Fruit fly (Drosophila melanogaster) whole organism, embryonic: ENCODE results near the gene CG31068.

ENCODE experiments used
- Antp ChIP-seq: fragments of 200-800 bp; sonication (Bioruptor generic); optimal IDR thresholded peaks from 3 replicates; lab custom pipeline; 2016; ENCODE audit warnings: missing biosample characterization, missing genetic modification characterization
- Atf6 ChIP-seq: fragments of 200-800 bp; sonication (Bioruptor generic); IDR thresholded peaks from 2 replicates; pipeline ENCODE4 v1.3.6; 2022; ENCODE audit warnings: missing biosample characterization, missing genetic modification characterization
- Awh ChIP-seq: fragments of 200-800 bp; sonication (Bioruptor generic); IDR thresholded peaks from 2 replicates; pipeline ENCODE4, ENCODE4 v1.3.6; 2022; ENCODE audit warnings: missing biosample characterization, missing genetic modification characterization
- BEAF-32 ChIP-seq: fragments of 200-800 bp; sonication (Bioruptor generic); optimal IDR thresholded peaks from 3 replicates; lab custom pipeline; 2017; ENCODE audit warnings: missing biosample characterization, missing genetic modification characterization, mild to moderate bottlenecking, moderate library complexity, missing genetic modification reagents
- CG10654 ChIP-seq: fragments of 200-800 bp; sonication (Bioruptor generic); optimal IDR thresholded peaks from 2 replicates; lab custom pipeline; 2016; ENCODE audit warnings: missing biosample characterization, missing genetic modification characterization
- CG12219 ChIP-seq: fragments of 200-800 bp; sonication (Bioruptor generic); optimal IDR thresholded peaks from 3 replicates; lab custom pipeline; 2018; ENCODE audit warnings: missing biosample characterization, mild to moderate bottlenecking, missing genetic modification characterization
- CG12299 ChIP-seq: fragments of 200-800 bp; sonication (Bioruptor generic); optimal IDR thresholded peaks from 2 replicates; lab custom pipeline; 2018; ENCODE audit warnings: missing biosample characterization, mild to moderate bottlenecking, missing genetic modification characterization
- CG1233 ChIP-seq: fragments of 200-800 bp; sonication (Bioruptor generic); optimal IDR thresholded peaks from 4 replicates; lab custom pipeline; 2018; ENCODE audit warnings: missing biosample characterization, mild to moderate bottlenecking, missing genetic modification characterization
- CG12769 ChIP-seq: fragments of 200-800 bp; sonication (Bioruptor generic); optimal IDR thresholded peaks from 2 replicates; lab custom pipeline; 2019; ENCODE audit warnings: missing biosample characterization, mild to moderate bottlenecking, missing genetic modification characterization, moderate library complexity
- CG14860 ChIP-seq: fragments of 200-800 bp; sonication (Bioruptor generic); IDR thresholded peaks from 3 replicates; pipeline ENCODE4 v1.3.6; 2022; ENCODE audit warnings: missing biosample characterization, missing genetic modification characterization; ENCODE audit not compliant: partially characterized antibody
- CG15011 ChIP-seq: fragments of 200-800 bp; sonication (Bioruptor generic); optimal IDR thresholded peaks from 3 replicates; lab custom pipeline; 2018; ENCODE audit warnings: missing biosample characterization, mild to moderate bottlenecking, missing genetic modification characterization
- CG16779 ChIP-seq: fragments of 200-800 bp; sonication (Bioruptor generic); IDR thresholded peaks from 2 replicates; pipeline ENCODE4 v1.3.6; 2022; ENCODE audit warnings: missing biosample characterization, missing genetic modification characterization
- CG17802 ChIP-seq: fragments of 200-800 bp; sonication (Bioruptor generic); optimal IDR thresholded peaks from 2 replicates; lab custom pipeline; 2018; ENCODE audit warnings: missing biosample characterization, mild to moderate bottlenecking, missing genetic modification characterization, moderate library complexity
- CG2202 ChIP-seq: fragments of 200-800 bp; sonication (Bioruptor generic); optimal IDR thresholded peaks from 2 replicates; lab custom pipeline; 2018; ENCODE audit warnings: missing biosample characterization, mild to moderate bottlenecking, missing genetic modification characterization
- CG2712 ChIP-seq: fragments of 200-800 bp; optimal IDR thresholded peaks from 3 replicates; lab custom pipeline; 2019; ENCODE audit warnings: missing biosample characterization, mild to moderate bottlenecking, missing genetic modification characterization, moderate library complexity
- CG2889 ChIP-seq: fragments of 200-800 bp; sonication (Bioruptor generic); IDR thresholded peaks from 3 replicates; pipeline ENCODE4 v1.3.6; 2022; ENCODE audit warnings: missing biosample characterization, missing genetic modification characterization
- CG31224 ChIP-seq: fragments of 200-800 bp; sonication (Bioruptor generic); IDR thresholded peaks from 2 replicates; pipeline ENCODE4 v1.3.6; 2022; ENCODE audit warnings: missing biosample characterization, missing genetic modification characterization
- CG3281 ChIP-seq: fragments of 200-800 bp; sonication (Bioruptor generic); optimal IDR thresholded peaks from 3 replicates; lab custom pipeline; 2017; ENCODE audit warnings: missing biosample characterization, mild to moderate bottlenecking, missing genetic modification characterization
- CG3407 ChIP-seq: fragments of 200-800 bp; sonication (Bioruptor generic); optimal IDR thresholded peaks from 2 replicates; lab custom pipeline; 2018; ENCODE audit warnings: missing biosample characterization, mild to moderate bottlenecking, missing genetic modification characterization
- CG34376 ChIP-seq: fragments of 200-800 bp; sonication (Bioruptor generic); optimal IDR thresholded peaks from 2 replicates; lab custom pipeline; 2018; ENCODE audit warnings: missing biosample characterization, mild to moderate bottlenecking, missing genetic modification characterization
- CG4282 ChIP-seq: fragments of 200-800 bp; sonication (Bioruptor generic); optimal IDR thresholded peaks from 2 replicates; lab custom pipeline; 2016; ENCODE audit warnings: missing biosample characterization, missing genetic modification characterization
- CG4730 ChIP-seq: fragments of 200-800 bp; sonication (Bioruptor generic); IDR thresholded peaks from 2 replicates; pipeline ENCODE4 v1.3.6; 2022; ENCODE audit warnings: missing biosample characterization, missing genetic modification characterization
- CG6813 ChIP-seq: fragments of 200-800 bp; sonication (Bioruptor generic); optimal IDR thresholded peaks from 2 replicates; lab custom pipeline; 2017; ENCODE audit warnings: missing biosample characterization, missing genetic modification characterization, mild to moderate bottlenecking, moderate library complexity, missing genetic modification reagents
- CG6854 ChIP-seq: fragments of 200-800 bp; sonication (Bioruptor generic); optimal IDR thresholded peaks from 3 replicates; lab custom pipeline; 2017; ENCODE audit warnings: missing biosample characterization, mild to moderate bottlenecking, missing genetic modification characterization
- CG7372 ChIP-seq: fragments of 200-800 bp; sonication (Bioruptor generic); IDR thresholded peaks from 2 replicates; pipeline ENCODE4 v1.3.6; 2022; ENCODE audit warnings: missing biosample characterization, missing genetic modification characterization
- CG7745 ChIP-seq: fragments of 200-800 bp; sonication (Bioruptor generic); optimal IDR thresholded peaks from 2 replicates; lab custom pipeline; 2018; ENCODE audit warnings: missing biosample characterization, mild to moderate bottlenecking, missing genetic modification characterization, moderate library complexity
- CG9727 ChIP-seq: fragments of 200-800 bp; sonication (Bioruptor generic); optimal IDR thresholded peaks from 3 replicates; lab custom pipeline; 2017; ENCODE audit warnings: missing biosample characterization, mild to moderate bottlenecking, missing genetic modification characterization
- CoRest ChIP-seq: fragments of 200-800 bp; sonication (Bioruptor generic); optimal IDR thresholded peaks from 3 replicates; lab custom pipeline; 2018; ENCODE audit warnings: missing biosample characterization, mild to moderate bottlenecking, missing genetic modification characterization, moderate library complexity
- Dip3 ChIP-seq: fragments of 200-800 bp; sonication (Bioruptor generic); optimal IDR thresholded peaks from 3 replicates; lab custom pipeline; 2016; ENCODE audit warnings: missing biosample characterization, missing genetic modification characterization
- HmgZ ChIP-seq: fragments of 200-800 bp; sonication (Bioruptor generic); optimal IDR thresholded peaks from 2 replicates; lab custom pipeline; 2018; ENCODE audit warnings: missing biosample characterization, mild to moderate bottlenecking, missing genetic modification characterization
- Mes4 ChIP-seq: fragments of 200-800 bp; sonication (Bioruptor generic); optimal IDR thresholded peaks from 2 replicates; lab custom pipeline; 2016; ENCODE audit warnings: missing biosample characterization, missing genetic modification characterization
- Ptx1 ChIP-seq: fragments of 200-800 bp; sonication (Bioruptor generic); IDR thresholded peaks from 2 replicates; pipeline ENCODE4 v1.3.6; 2022; ENCODE audit warnings: missing biosample characterization, missing genetic modification characterization
- Sin3A ChIP-seq: fragments of >200 bp; optimal IDR thresholded peaks from 2 replicates; lab custom pipeline; 2018
- ab ChIP-seq: fragments of 200-800 bp; sonication (Bioruptor generic); optimal IDR thresholded peaks from 2 replicates; lab custom pipeline; 2016; ENCODE audit warnings: missing biosample characterization, missing genetic modification characterization
- ash1 ChIP-seq: fragments of 200-800 bp; sonication (Bioruptor generic); optimal IDR thresholded peaks from 2 replicates; lab custom pipeline; 2018; ENCODE audit warnings: missing biosample characterization, mild to moderate bottlenecking, missing genetic modification characterization
- br ChIP-seq: fragments of >200 bp; optimal IDR thresholded peaks from 2 replicates; lab custom pipeline; 2017
- cg ChIP-seq: fragments of 200-800 bp; sonication (Bioruptor generic); optimal IDR thresholded peaks from 3 replicates; lab custom pipeline; 2019; ENCODE audit warnings: missing biosample characterization, mild to moderate bottlenecking, missing genetic modification characterization, moderate library complexity
- ci ChIP-seq: fragments of 200-800 bp; sonication (Bioruptor generic); IDR thresholded peaks from 3 replicates; pipeline ENCODE4 v1.3.6; 2022; ENCODE audit warnings: missing biosample characterization, missing genetic modification characterization
- cwo ChIP-seq: fragments of 200-800 bp; sonication (Bioruptor generic); optimal IDR thresholded peaks from 3 replicates; lab custom pipeline; 2017; ENCODE audit warnings: missing biosample characterization, missing genetic modification characterization, mild to moderate bottlenecking, moderate library complexity, missing genetic modification reagents
- dm ChIP-seq: fragments of 200-800 bp; sonication (Bioruptor generic); optimal IDR thresholded peaks from 3 replicates; lab custom pipeline; 2016; ENCODE audit warnings: missing biosample characterization, missing genetic modification characterization
- dysf ChIP-seq: fragments of 200-800 bp; sonication (Bioruptor generic); IDR thresholded peaks from 3 replicates; pipeline ENCODE4 v1.3.6; 2022; ENCODE audit warnings: missing biosample characterization, missing genetic modification characterization
- fd64A ChIP-seq: fragments of 200-800 bp; sonication (Bioruptor generic); optimal IDR thresholded peaks from 3 replicates; lab custom pipeline; 2018; ENCODE audit warnings: missing biosample characterization, mild to moderate bottlenecking, missing genetic modification characterization
- fd96Cb ChIP-seq: fragments of 200-800 bp; sonication (Bioruptor generic); optimal IDR thresholded peaks from 2 replicates; lab custom pipeline; 2018; ENCODE audit warnings: missing biosample characterization, mild to moderate bottlenecking, missing genetic modification characterization, moderate library complexity
- fru ChIP-seq: fragments of >200 bp; optimal IDR thresholded peaks from 2 replicates; lab custom pipeline; 2017
- gcm ChIP-seq: fragments of 200-800 bp; sonication (Bioruptor generic); optimal IDR thresholded peaks from 2 replicates; lab custom pipeline; 2019; ENCODE audit warnings: missing biosample characterization, mild to moderate bottlenecking, missing genetic modification characterization, moderate library complexity
- gfzf ChIP-seq: fragments of 200-800 bp; sonication (Bioruptor generic); optimal IDR thresholded peaks from 2 replicates; lab custom pipeline; 2016; ENCODE audit warnings: missing biosample characterization, mild to moderate bottlenecking, missing genetic modification characterization, moderate library complexity
- gro ChIP-seq: fragments of 200-800 bp; sonication (Bioruptor generic); optimal IDR thresholded peaks from 2 replicates; lab custom pipeline; 2016; ENCODE audit warnings: missing biosample characterization, missing genetic modification characterization
- psq ChIP-seq: fragments of 200-800 bp; sonication (Bioruptor generic); optimal IDR thresholded peaks from 2 replicates; lab custom pipeline; 2017; ENCODE audit warnings: missing biosample characterization, missing genetic modification characterization
- tgo ChIP-seq: fragments of 200-800 bp; sonication (Bioruptor generic); IDR thresholded peaks from 3 replicates; pipeline ENCODE4 v1.3.6; 2022; ENCODE audit warnings: missing biosample characterization, missing genetic modification characterization
- ttk ChIP-seq: fragments of 200-800 bp; sonication (Bioruptor generic); IDR thresholded peaks from 2 replicates; pipeline ENCODE4 v2.1.2; 2022; ENCODE audit warnings: missing biosample characterization, missing genetic modification characterization

Gene CG31068

DNA sequence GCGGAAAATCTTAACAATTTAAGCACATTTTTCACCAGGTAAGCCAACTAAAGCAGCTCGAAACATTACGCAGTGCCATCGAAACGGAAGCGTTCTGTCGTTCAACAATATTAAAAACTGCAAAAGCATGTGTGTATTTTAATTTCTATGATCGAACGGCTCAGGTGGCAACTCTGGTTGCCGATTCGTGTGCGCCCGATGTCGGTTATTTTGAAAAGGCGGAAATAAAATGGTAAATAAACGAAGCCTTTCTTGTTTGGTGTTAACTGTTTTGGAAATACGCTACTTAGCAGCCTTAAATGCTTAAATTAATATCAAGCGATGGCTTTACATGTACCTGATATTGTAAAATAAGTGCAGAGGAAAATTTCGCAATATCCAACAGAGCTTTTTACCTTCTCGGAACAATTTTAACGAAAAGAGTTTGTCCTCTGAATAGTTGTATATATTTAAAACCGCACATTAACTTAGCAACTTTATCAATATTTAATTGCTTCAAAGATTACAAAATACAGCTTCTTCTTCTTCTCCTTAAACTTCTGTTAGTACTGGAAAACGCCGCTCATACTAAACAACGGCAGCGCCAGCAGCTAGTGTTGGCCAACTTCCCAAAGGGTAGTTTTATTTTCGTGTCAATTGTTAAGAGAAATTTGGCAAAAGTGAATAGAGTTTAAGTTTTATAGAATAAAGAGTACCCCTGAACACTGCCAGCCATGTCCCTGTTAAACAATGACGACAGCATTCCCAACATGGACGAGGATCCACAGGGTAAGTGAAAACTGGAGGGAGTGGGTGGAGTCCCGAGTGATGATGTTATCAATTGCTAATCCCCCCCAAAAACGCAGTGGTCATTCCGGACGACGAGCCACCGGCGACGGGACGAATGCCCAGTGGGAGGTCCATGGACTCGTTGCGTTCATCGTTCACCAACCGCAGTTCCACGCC, 39.9 kb downstream of the CG31068 start, which contains the start of gene CG5934 (continued):
- TF ChIP-seq ci (GFP tag; lab: Robert Waterston, UW) (no peak), CoRest (tag; lab: Kevin White, UChicago) (peak; percentile 50), CG12219 (GFP tag; lab: Kevin White, UChicago) (no peak), psq (no peak), cwo (GFP tag; lab: Kevin White, UChicago) (no peak), Sin3A (peak; percentile 33), gfzf (GFP tag; lab: Kevin White, UChicago) (peak; percentile 25), fd96Cb (tag; lab: Kevin White, UChicago) (no peak), fd64A (no peak), CG12299 (tag; lab: Kevin White, UChicago) (no peak), CG2889 (GFP tag; lab: Robert Waterston, UW) (no peak), CG3281 (peak; percentile 29), CG2712 (tag; lab: Kevin White, UChicago) (peak; percentile 32), ab (no peak), ttk (GFP tag; lab: Robert Waterston, UW) (peak; percentile 48; the same call in 1 of the 2 replicates), dm (GFP tag; lab: Kevin White, UChicago) (no peak), CG15011 (no peak), CG3407 (GFP tag; lab: Kevin White, UChicago) (peak; percentile 7), gro (GFP tag; lab: Kevin White, UChicago) (peak; percentile 17), CG17802 (tag; lab: Kevin White, UChicago) (peak; percentile 3), CG2202 (tag; lab: Kevin White, UChicago) (no peak), CG10654 (GFP tag; lab: Kevin White, UChicago) (peak; percentile 0), CG4282 (GFP tag; lab: Kevin White, UChicago) (peak; percentile 25), CG7372 (no peak), dysf (GFP tag; lab: Robert Waterston, UW) (0 out of 3 replicates have a peak, but pooled peaks have one; percentile 20), CG6854 (no peak), gcm (GFP tag; lab: Kevin White, UChicago) (no peak), BEAF-32 (peak; percentile 38), CG4730 (GFP tag; lab: Robert Waterston, UW) (no peak), Ptx1 (GFP tag; lab: Robert Waterston, UW) (peak; percentile 32; the same call in 1 of the 2 replicates), CG14860 (GFP tag; lab: Robert Waterston, UW) (no peak), fru (no peak), CG16779 (no peak), HmgZ (tag; lab: Kevin White, UChicago) (peak; percentile 27), CG31224 (no peak), CG6813 (GFP tag; lab: Kevin White, UChicago) (no peak), tgo (no peak), Mes4 (no peak), CG1233 (GFP tag; lab: Kevin White, UChicago) (no peak), CG7745 (tag; lab: Kevin White, UChicago) (no peak), cg (peak; percentile 11), Antp (peak; percentile 61), Atf6 (GFP tag; lab: Robert Waterston, UW) (no peak), ash1 (no peak), Dip3 (GFP tag; lab: Kevin White, UChicago) (peak; percentile 50), CG12769 (peak; percentile 17), br (no peak), CG34376 (GFP tag; lab: Kevin White, UChicago) (peak; percentile 35), Awh (GFP tag; lab: Robert Waterston, UW) (no peak), CG9727 (GFP tag; lab: Kevin White, UChicago) (peak; percentile 26)
